Worm (Caenorhabditis elegans) whole organism, midembryonic: ENCODE data around the gene ooc-3.

Source experiments
- T22C8.4 ChIP-seq: fragments of 200-800 bp; sonication (Bioruptor generic); IDR thresholded peaks from 2 replicates; pipeline ENCODE4 v1.3.6; 2022; ENCODE audit warnings: missing genetic modification characterization, missing compliant biosample characterization
- cog-1 ChIP-seq: sonication (generic microtip); optimal IDR thresholded peaks from 2 replicates; lab custom pipeline; 2016; ENCODE audit warnings: missing genetic modification characterization, missing compliant biosample characterization
- flt-1 ChIP-seq: fragments of 200-800 bp; sonication (Bioruptor generic); IDR thresholded peaks from 2 replicates; pipeline ENCODE4 v1.3.6; 2022; ENCODE audit warnings: missing genetic modification characterization, missing compliant biosample characterization
- med-1 ChIP-seq: sonication (generic microtip); optimal IDR thresholded peaks from 2 replicates; lab custom pipeline; 2017; ENCODE audit warnings: missing genetic modification characterization, mild to moderate bottlenecking, missing compliant biosample characterization, antibody characterized with exemption, missing genetic modification reagents; ENCODE audit not compliant: insufficient read depth
- tab-1 ChIP-seq: fragments of 200-800 bp; sonication (Bioruptor generic); IDR thresholded peaks from 2 replicates; pipeline ENCODE4 v1.3.6; 2022; ENCODE audit warnings: missing genetic modification characterization, missing compliant biosample characterization
- ztf-23 ChIP-seq: fragments of 200-800 bp; sonication (Bioruptor generic); IDR thresholded peaks from 2 replicates; pipeline ENCODE4 v1.3.6; 2022; ENCODE audit warnings: missing genetic modification reagents, missing genetic modification characterization, missing compliant biosample characterization
- ztf-29 ChIP-seq: fragments of 200-800 bp; sonication (Bioruptor generic); IDR thresholded peaks from 2 replicates; pipeline ENCODE4 v1.3.6; 2022; ENCODE audit warnings: missing genetic modification reagents, missing genetic modification characterization, missing compliant biosample characterization

DNA sequence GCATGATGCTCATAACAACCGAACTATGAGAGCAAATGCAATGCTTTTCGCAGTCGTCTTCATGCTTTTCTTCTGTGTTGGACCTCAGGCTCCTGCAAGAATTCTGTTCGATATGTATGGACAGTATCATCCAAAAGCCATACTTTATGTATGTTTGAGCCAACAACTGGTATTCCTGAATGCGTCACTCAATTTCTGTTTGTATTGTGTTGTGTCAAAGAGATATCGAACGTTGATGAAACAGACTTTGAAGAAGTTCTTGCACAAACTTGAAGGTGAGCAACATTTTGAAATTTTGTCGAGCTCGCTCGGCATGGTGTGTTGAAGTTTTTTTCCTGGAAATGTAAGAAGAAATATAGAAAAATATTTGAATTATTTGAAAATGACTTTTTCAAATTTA lies 17.8 kb upstream of the ooc-3 start:
- TF ChIP-seq tab-1 (GFP tag; lab: Robert Waterston, UW) (no peak), med-1 (no peak), cog-1 (tag; lab: Kevin White, UChicago) (no peak), flt-1 (GFP tag; lab: Robert Waterston, UW) (no peak), T22C8.4 (GFP tag; lab: Robert Waterston, UW) (no peak), ztf-23 (GFP tag; lab: Robert Waterston, UW) (no peak), ztf-29 (no peak)
